Worm (Caenorhabditis elegans) whole organism, L4 larva: ENCODE results near the gene cdc-48.1.

Source experiments
- daf-19 ChIP-seq: fragments of 200-800 bp; sonication (Bioruptor generic); conservative IDR thresholded peaks from 2 replicates; pipeline ENCODE4 v1.3.6; 2022; ENCODE audit warnings: missing genetic modification characterization, missing compliant biosample characterization
- lsy-2 ChIP-seq, 2 experiments: fragments of 150-350 bp in 1 of 2; sonication (generic microtip) in 1 of 2; optimal IDR thresholded peaks; 2 replicates each; lab custom pipeline; 2014 to 2017; ENCODE audit warnings: missing biosample characterization in 2 of 2, missing genetic modification characterization in 2 of 2
- pqm-1 ChIP-seq: sonication (generic microtip); optimal IDR thresholded peaks from 2 replicates; lab custom pipeline; 2017; ENCODE audit warnings: missing biosample characterization, missing genetic modification characterization

ce11 chrII:10579655-10580054, 16.4 kb upstream of the cdc-48.1 start, which contains the start of gene dohh-1:
- no peak for TF ChIP-seq pqm-1 (tag; lab: Kevin White, UChicago)
- no peak for TF ChIP-seq daf-19 (GFP tag; lab: Robert Waterston, UW)
- TF ChIP-seq lsy-2 (tag; optimal IDR thresholded peaks at IDR 0.05; lab: Kevin White, UChicago): no peak
